Fruit fly (Drosophila melanogaster) whole organism, embryonic: Measurements from ENCODE around the gene CG33325.
A peak's percentile ranks its signal among the peaks of the same experiment; 100 is the strongest.

Experiments
- Atf6 ChIP-seq: fragments of 200-800 bp; sonication (Bioruptor generic); IDR thresholded peaks from 2 replicates; pipeline ENCODE4 v1.3.6; 2022; ENCODE audit warnings: missing biosample characterization, missing genetic modification characterization
- BEAF-32 ChIP-seq: fragments of 200-800 bp; sonication (Bioruptor generic); optimal IDR thresholded peaks from 3 replicates; lab custom pipeline; 2017; ENCODE audit warnings: missing biosample characterization, missing genetic modification characterization, mild to moderate bottlenecking, moderate library complexity, missing genetic modification reagents
- Blimp-1 ChIP-seq: fragments of 200-800 bp; sonication (Bioruptor generic); optimal IDR thresholded peaks from 3 replicates; lab custom pipeline; 2018; ENCODE audit warnings: missing biosample characterization, missing genetic modification characterization, mild to moderate bottlenecking, moderate library complexity, missing genetic modification reagents
- CG10209 ChIP-seq: fragments of 200-800 bp; sonication (Bioruptor generic); optimal IDR thresholded peaks from 3 replicates; lab custom pipeline; 2017; ENCODE audit warnings: missing biosample characterization, mild to moderate bottlenecking, missing genetic modification characterization, missing genetic modification reagents
- CG11504 ChIP-seq: fragments of 200-800 bp; sonication (Bioruptor generic); optimal IDR thresholded peaks from 3 replicates; lab custom pipeline; 2019; ENCODE audit warnings: missing biosample characterization, mild to moderate bottlenecking, missing genetic modification characterization, moderate library complexity
- CG13775 ChIP-seq: fragments of 200-800 bp; sonication (Bioruptor generic); optimal IDR thresholded peaks from 3 replicates; lab custom pipeline; 2017; ENCODE audit warnings: missing biosample characterization, mild to moderate bottlenecking, missing genetic modification characterization
- CG14014 ChIP-seq: fragments of 200-800 bp; sonication (Bioruptor generic); IDR thresholded peaks from 2 replicates; pipeline ENCODE4 v1.3.6; 2022; ENCODE audit warnings: missing biosample characterization, missing genetic modification characterization
- CG16813 ChIP-seq: fragments of 200-800 bp; sonication (Bioruptor generic); IDR thresholded peaks from 3 replicates; pipeline ENCODE4 v1.3.6; 2022; ENCODE audit warnings: missing biosample characterization, missing genetic modification characterization; ENCODE audit not compliant: partially characterized antibody
- CG17802 ChIP-seq: fragments of 200-800 bp; sonication (Bioruptor generic); optimal IDR thresholded peaks from 2 replicates; lab custom pipeline; 2018; ENCODE audit warnings: missing biosample characterization, mild to moderate bottlenecking, missing genetic modification characterization, moderate library complexity
- CG1792 ChIP-seq: fragments of 200-800 bp; sonication (Bioruptor generic); optimal IDR thresholded peaks from 2 replicates; lab custom pipeline; 2016; ENCODE audit warnings: missing biosample characterization, missing genetic modification characterization
- CG18619 ChIP-seq: fragments of 200-800 bp; sonication (Bioruptor generic); optimal IDR thresholded peaks from 3 replicates; lab custom pipeline; 2017; ENCODE audit warnings: missing biosample characterization, mild to moderate bottlenecking, missing genetic modification characterization
- CG2202 ChIP-seq: fragments of 200-800 bp; sonication (Bioruptor generic); optimal IDR thresholded peaks from 2 replicates; lab custom pipeline; 2018; ENCODE audit warnings: missing biosample characterization, mild to moderate bottlenecking, missing genetic modification characterization
- CG30403 ChIP-seq: fragments of 200-800 bp; sonication (Bioruptor generic); optimal IDR thresholded peaks from 3 replicates; lab custom pipeline; 2016; ENCODE audit warnings: missing biosample characterization, missing genetic modification characterization
- CG34376 ChIP-seq: fragments of 200-800 bp; sonication (Bioruptor generic); optimal IDR thresholded peaks from 2 replicates; lab custom pipeline; 2018; ENCODE audit warnings: missing biosample characterization, mild to moderate bottlenecking, missing genetic modification characterization
- CG3838 ChIP-seq: fragments of 200-800 bp; sonication (Bioruptor generic); optimal IDR thresholded peaks from 3 replicates; lab custom pipeline; 2016; ENCODE audit warnings: missing biosample characterization, missing genetic modification characterization
- CG4360 ChIP-seq: fragments of 200-800 bp; sonication (Bioruptor generic); IDR thresholded peaks from 2 replicates; pipeline ENCODE4 v1.3.6; 2022; ENCODE audit warnings: missing biosample characterization, missing genetic modification characterization
- CG5180 ChIP-seq: fragments of 200-800 bp; sonication (Bioruptor generic); optimal IDR thresholded peaks from 3 replicates; lab custom pipeline; 2017; ENCODE audit warnings: missing biosample characterization, missing genetic modification characterization, mild to moderate bottlenecking, moderate library complexity, missing genetic modification reagents
- CG6854 ChIP-seq: fragments of 200-800 bp; sonication (Bioruptor generic); optimal IDR thresholded peaks from 3 replicates; lab custom pipeline; 2017; ENCODE audit warnings: missing biosample characterization, mild to moderate bottlenecking, missing genetic modification characterization
- CG9876 ChIP-seq: fragments of 200-800 bp; sonication (Bioruptor generic); optimal IDR thresholded peaks from 2 replicates; lab custom pipeline; 2016; ENCODE audit warnings: missing biosample characterization, missing genetic modification characterization
- Deaf1 ChIP-seq: fragments of 200-800 bp; optimal IDR thresholded peaks from 3 replicates; lab custom pipeline; 2019; ENCODE audit warnings: missing biosample characterization, mild to moderate bottlenecking, missing genetic modification characterization, moderate library complexity
- H15 ChIP-seq: fragments of 200-800 bp; sonication (Bioruptor generic); IDR thresholded peaks from 3 replicates; pipeline ENCODE4 v1.3.6; 2022; ENCODE audit warnings: missing biosample characterization, missing genetic modification characterization
- Neu2 ChIP-seq: fragments of 200-800 bp; sonication (Bioruptor generic); optimal IDR thresholded peaks from 3 replicates; lab custom pipeline; 2016; ENCODE audit warnings: missing biosample characterization, missing genetic modification characterization, borderline replicate concordance
- Nf-YA ChIP-seq: fragments of 200-800 bp; sonication (Bioruptor generic); IDR thresholded peaks from 2 replicates; pipeline ENCODE4 v1.3.6; 2022; ENCODE audit warnings: missing biosample characterization, missing genetic modification characterization
- Oli ChIP-seq: fragments of 200-800 bp; sonication (Bioruptor generic); optimal IDR thresholded peaks from 2 replicates; lab custom pipeline; 2018; ENCODE audit warnings: missing biosample characterization, mild to moderate bottlenecking, missing genetic modification characterization, moderate library complexity
- Rx ChIP-seq: fragments of 200-800 bp; sonication (Bioruptor generic); IDR thresholded peaks from 2 replicates; pipeline ENCODE4 v1.3.6; 2022; ENCODE audit warnings: missing biosample characterization, missing genetic modification characterization
- Spps ChIP-seq: fragments of 200-800 bp; sonication (Bioruptor generic); optimal IDR thresholded peaks from 2 replicates; lab custom pipeline; 2018; ENCODE audit warnings: missing biosample characterization, mild to moderate bottlenecking, missing genetic modification characterization
- Sry-β ChIP-seq: fragments of 200-800 bp; sonication (Bioruptor generic); optimal IDR thresholded peaks from 2 replicates; lab custom pipeline; 2018; ENCODE audit warnings: missing biosample characterization, mild to moderate bottlenecking, missing genetic modification characterization, moderate library complexity
- amos ChIP-seq: fragments of 200-800 bp; sonication (Bioruptor generic); IDR thresholded peaks from 2 replicates; pipeline ENCODE4 v1.3.6; 2022; ENCODE audit warnings: missing biosample characterization, missing genetic modification characterization; ENCODE audit not compliant: partially characterized antibody
- chif ChIP-seq, 2 experiments: fragments of 200-800 bp; sonication (Bioruptor generic); optimal IDR thresholded peaks; 3 replicates each; lab custom pipeline; 2016; ENCODE audit warnings: missing biosample characterization in 2 of 2, missing genetic modification characterization in 2 of 2
- corto ChIP-seq: fragments of 200-800 bp; sonication (Bioruptor generic); optimal IDR thresholded peaks from 2 replicates; lab custom pipeline; 2016; ENCODE audit warnings: missing biosample characterization, mild to moderate bottlenecking, missing genetic modification characterization, moderate library complexity
- danr ChIP-seq: fragments of 200-800 bp; sonication (Bioruptor generic); IDR thresholded peaks from 2 replicates; pipeline ENCODE4 v1.3.6; 2022; ENCODE audit warnings: missing biosample characterization, missing genetic modification characterization
- dysf ChIP-seq: fragments of 200-800 bp; sonication (Bioruptor generic); IDR thresholded peaks from 3 replicates; pipeline ENCODE4 v1.3.6; 2022; ENCODE audit warnings: missing biosample characterization, missing genetic modification characterization
- ewg ChIP-seq: fragments of 200-800 bp; sonication (Bioruptor generic); optimal IDR thresholded peaks from 3 replicates; lab custom pipeline; 2017; ENCODE audit warnings: mild to moderate bottlenecking, missing biosample characterization, missing genetic modification reagents, missing genetic modification characterization
- fd3F ChIP-seq: fragments of 200-800 bp; sonication (Bioruptor generic); optimal IDR thresholded peaks from 2 replicates; lab custom pipeline; 2018; ENCODE audit warnings: missing biosample characterization, mild to moderate bottlenecking, missing genetic modification characterization, moderate library complexity
- fru ChIP-seq: fragments of >200 bp; optimal IDR thresholded peaks from 2 replicates; lab custom pipeline; 2017
- grau ChIP-seq: fragments of 200-800 bp; optimal IDR thresholded peaks from 3 replicates; lab custom pipeline; 2019; ENCODE audit warnings: missing biosample characterization, mild to moderate bottlenecking, missing genetic modification characterization, moderate library complexity
- gsb ChIP-seq: fragments of 200-800 bp; sonication (Bioruptor generic); IDR thresholded peaks from 2 replicates; pipeline ENCODE4 v1.3.6; 2022; ENCODE audit warnings: missing biosample characterization, missing genetic modification characterization
- jing ChIP-seq: fragments of 200-800 bp; sonication (Bioruptor generic); optimal IDR thresholded peaks from 2 replicates; lab custom pipeline; 2018; ENCODE audit warnings: missing biosample characterization, mild to moderate bottlenecking, missing genetic modification characterization
- kni ChIP-seq: fragments of 200-800 bp; sonication (Bioruptor generic); optimal IDR thresholded peaks from 3 replicates; lab custom pipeline; 2017; ENCODE audit warnings: mild to moderate bottlenecking, missing biosample characterization, missing genetic modification reagents, missing genetic modification characterization
- sima ChIP-seq: fragments of 200-800 bp; sonication (Bioruptor generic); optimal IDR thresholded peaks from 2 replicates; lab custom pipeline; 2016; ENCODE audit warnings: missing biosample characterization, missing genetic modification characterization
- sna ChIP-seq: fragments of 200-800 bp; sonication (Bioruptor generic); IDR thresholded peaks from 2 replicates; pipeline ENCODE4 v1.3.6; 2022; ENCODE audit warnings: missing biosample characterization, missing genetic modification characterization; ENCODE audit not compliant: partially characterized antibody
- sr ChIP-seq: fragments of 200-800 bp; sonication (Bioruptor generic); IDR thresholded peaks from 3 replicates; pipeline ENCODE4 v1.3.6; 2022; ENCODE audit warnings: missing biosample characterization, missing genetic modification characterization
- tio ChIP-seq: fragments of 200-800 bp; sonication (Bioruptor generic); optimal IDR thresholded peaks from 2 replicates; lab custom pipeline; 2017; ENCODE audit warnings: missing biosample characterization, missing genetic modification characterization, inconsistent platforms
- unc-4 ChIP-seq: fragments of 200-800 bp; sonication (Bioruptor generic); IDR thresholded peaks from 2 replicates; pipeline ENCODE4 v1.3.6; 2022; ENCODE audit warnings: missing biosample characterization, missing genetic modification characterization; ENCODE audit not compliant: partially characterized antibody
- vnd ChIP-seq: fragments of 200-800 bp; sonication (Bioruptor generic); IDR thresholded peaks from 3 replicates; pipeline ENCODE4 v1.3.6; 2022; ENCODE audit warnings: missing biosample characterization, missing genetic modification characterization; ENCODE audit not compliant: partially characterized antibody

CG33325 gene

DNA sequence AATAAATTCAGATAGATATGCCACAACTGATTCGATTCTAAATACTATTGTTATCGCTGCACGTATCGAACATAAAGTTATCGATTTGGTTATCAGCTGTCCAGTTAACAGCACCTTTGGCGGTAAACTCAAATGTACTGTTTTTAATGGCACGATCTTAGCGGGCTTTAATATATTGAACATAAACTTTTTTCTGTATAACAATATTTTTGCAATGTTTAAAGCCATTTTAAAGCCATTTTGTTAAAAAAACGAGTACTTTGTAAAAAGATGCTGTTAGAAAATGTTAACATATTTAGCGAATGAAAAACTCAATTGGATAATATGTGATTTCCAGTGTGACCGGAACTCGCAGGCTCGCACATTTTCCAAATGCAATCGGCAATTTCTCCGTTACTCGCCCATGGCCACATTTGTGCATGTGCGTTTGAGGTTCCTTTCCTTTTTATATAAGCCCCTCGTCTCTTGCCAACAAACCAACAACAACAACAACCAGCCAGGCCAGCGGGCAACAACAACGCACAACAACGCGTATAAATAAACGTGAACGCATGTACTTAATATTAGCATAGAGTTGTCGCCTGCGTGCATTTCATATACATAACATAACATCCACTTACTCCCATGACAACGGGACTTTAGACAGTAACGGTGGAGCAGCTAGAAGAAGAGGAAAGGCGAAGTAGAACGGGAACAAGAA, 36.2 kb upstream of the CG33325 start, which contains the start of gene TMEM216 (continued):
- TF ChIP-seq grau (tag; lab: Kevin White, UChicago): no peak
- no peak for TF ChIP-seq corto (GFP tag; lab: Kevin White, UChicago)
- no peak for TF ChIP-seq CG10209 (GFP tag; lab: Kevin White, UChicago)
- no peak for TF ChIP-seq Deaf1 (tag; lab: Kevin White, UChicago)
- TF ChIP-seq ewg (GFP tag; lab: Kevin White, UChicago): no peak
- TF ChIP-seq fru (lab: Kevin White, UChicago): no peak
- TF ChIP-seq vnd (GFP tag; lab: Robert Waterston, UW): 0 out of 3 replicates have a peak, but pooled peaks have one; percentile 34
- TF ChIP-seq CG17802: no peak
- no peak for TF ChIP-seq CG6854 (GFP tag; lab: Kevin White, UChicago)
- TF ChIP-seq H15: no peak
- TF ChIP-seq CG9876: no peak
- TF ChIP-seq jing (GFP tag; lab: Kevin White, UChicago): no peak
- no peak for TF ChIP-seq CG11504 (tag; lab: Kevin White, UChicago)
- no peak for TF ChIP-seq Neu2 (GFP tag; lab: Kevin White, UChicago)
- peak; percentile 97 for TF ChIP-seq CG4360 (GFP tag; lab: Robert Waterston, UW)
- no peak for TF ChIP-seq CG1792 (GFP tag; lab: Kevin White, UChicago)
- no peak for TF ChIP-seq Blimp-1 (GFP tag; lab: Kevin White, UChicago)
- TF ChIP-seq Sry-β: peak; percentile 44
- no peak for TF ChIP-seq kni
- TF ChIP-seq CG3838 (GFP tag; lab: Kevin White, UChicago): no peak
- no peak for TF ChIP-seq CG5180 (GFP tag; lab: Kevin White, UChicago)
- no peak for TF ChIP-seq dysf (GFP tag; lab: Robert Waterston, UW)
- TF ChIP-seq tio (GFP tag; lab: Kevin White, UChicago): no peak
- TF ChIP-seq BEAF-32 (GFP tag; lab: Kevin White, UChicago): peak; percentile 60
- no peak for TF ChIP-seq Spps (tag; lab: Kevin White, UChicago)
- TF ChIP-seq Nf-YA: no peak
- TF ChIP-seq Oli (tag; lab: Kevin White, UChicago): no peak
- TF ChIP-seq CG34376 (GFP tag; lab: Kevin White, UChicago): no peak
- no peak for TF ChIP-seq sima (GFP tag; lab: Kevin White, UChicago)
- TF ChIP-seq unc-4 (GFP tag; lab: Robert Waterston, UW): peak; percentile 49; the same call in 1 of the 2 replicates
- no peak for TF ChIP-seq sna (GFP tag; lab: Robert Waterston, UW)
- TF ChIP-seq CG18619: no peak
- no peak for TF ChIP-seq chif (GFP tag; optimal IDR thresholded peaks at IDR 0.05; lab: Kevin White, UChicago)
- TF ChIP-seq CG16813 (GFP tag; lab: Robert Waterston, UW): peak; percentile 49; the same call in 2 of the 3 replicates
- TF ChIP-seq CG13775: no peak
- no peak for TF ChIP-seq sr
- no peak for TF ChIP-seq Atf6 (GFP tag; lab: Robert Waterston, UW)
- peak; percentile 41; the same call in 1 of the 2 replicates for TF ChIP-seq amos (GFP tag; lab: Robert Waterston, UW)
- no peak for TF ChIP-seq CG30403 (GFP tag; lab: Kevin White, UChicago)
- no peak for TF ChIP-seq fd3F (GFP tag; lab: Kevin White, UChicago)
- no peak for TF ChIP-seq danr (GFP tag; lab: Robert Waterston, UW)
- TF ChIP-seq CG2202 (tag; lab: Kevin White, UChicago): no peak
- TF ChIP-seq gsb (GFP tag; lab: Robert Waterston, UW): no peak
- no peak for TF ChIP-seq Rx
- TF ChIP-seq CG14014 (GFP tag; lab: Robert Waterston, UW): no peak
